Worm (Caenorhabditis elegans) whole organism, mixed stage, embryonic: ENCODE data around the gene rgs-5.

Experiments
- M03D4.4 ChIP-seq: sonication (generic microtip); optimal IDR thresholded peaks from 2 replicates; lab custom pipeline; 2017; ENCODE audit warnings: mild to moderate bottlenecking, missing genetic modification characterization, missing compliant biosample characterization
- bed-3 ChIP-seq: fragments of 200-800 bp; sonication (Bioruptor generic); optimal IDR thresholded peaks from 3 replicates; lab custom pipeline; 2018; ENCODE audit warnings: mild to moderate bottlenecking, missing genetic modification characterization, moderate library complexity, missing compliant biosample characterization
- blmp-1 ChIP-seq: fragments of 150-350 bp; optimal IDR thresholded peaks from 2 replicates; lab custom pipeline; 2014; ENCODE audit warnings: missing biosample characterization, missing genetic modification characterization
- ceh-39 ChIP-seq: fragments of 150-350 bp; optimal IDR thresholded peaks from 2 replicates; lab custom pipeline; 2014; ENCODE audit warnings: missing biosample characterization, missing genetic modification characterization
- ceh-43 ChIP-seq: fragments of 200-800 bp; sonication (Bioruptor generic); optimal IDR thresholded peaks from 2 replicates; lab custom pipeline; 2018; ENCODE audit warnings: mild to moderate bottlenecking, missing genetic modification characterization, moderate library complexity, missing compliant biosample characterization
- ceh-83 ChIP-seq: fragments of 200-800 bp; sonication (Bioruptor generic); optimal IDR thresholded peaks from 2 replicates; lab custom pipeline; 2018; ENCODE audit warnings: mild to moderate bottlenecking, missing genetic modification characterization, missing compliant biosample characterization
- ces-1 ChIP-seq: fragments of 150-350 bp; optimal IDR thresholded peaks from 2 replicates; lab custom pipeline; 2014; ENCODE audit warnings: missing biosample characterization, missing genetic modification reagents, missing genetic modification characterization
- cnd-1 ChIP-seq: fragments of 200-800 bp; sonication (Bioruptor generic); optimal IDR thresholded peaks from 2 replicates; lab custom pipeline; 2018; ENCODE audit warnings: mild to moderate bottlenecking, missing genetic modification characterization, missing compliant biosample characterization
- drap-1 ChIP-seq: fragments of 200-800 bp; sonication (Bioruptor generic); optimal IDR thresholded peaks from 3 replicates; lab custom pipeline; 2018; ENCODE audit warnings: mild to moderate bottlenecking, missing genetic modification characterization, missing compliant biosample characterization
- elt-1 ChIP-seq: sonication (generic microtip); optimal IDR thresholded peaks from 2 replicates; lab custom pipeline; 2017; ENCODE audit warnings: missing genetic modification characterization, mild to moderate bottlenecking, missing compliant biosample characterization, antibody characterized with exemption, moderate library complexity, borderline replicate concordance; ENCODE audit not compliant: insufficient read depth
- elt-3 ChIP-seq: fragments of 150-350 bp; optimal IDR thresholded peaks from 2 replicates; lab custom pipeline; 2014; ENCODE audit warnings: missing biosample characterization, missing genetic modification characterization
- flh-1 ChIP-seq: fragments of 200-800 bp; sonication (Bioruptor generic); optimal IDR thresholded peaks from 2 replicates; lab custom pipeline; 2018; ENCODE audit warnings: mild to moderate bottlenecking, missing genetic modification characterization, moderate library complexity, missing compliant biosample characterization
- ham-2 ChIP-seq: fragments of 200-800 bp; sonication (Bioruptor generic); optimal IDR thresholded peaks from 2 replicates; lab custom pipeline; 2018; ENCODE audit warnings: mild to moderate bottlenecking, missing genetic modification characterization, missing compliant biosample characterization
- hlh-1 ChIP-seq: fragments of 150-350 bp; optimal IDR thresholded peaks from 2 replicates; lab custom pipeline; 2014; ENCODE audit warnings: missing biosample characterization, missing genetic modification reagents, missing genetic modification characterization
- lin-13 ChIP-seq: fragments of 150-350 bp; optimal IDR thresholded peaks from 2 replicates; lab custom pipeline; 2014; ENCODE audit warnings: missing biosample characterization, missing genetic modification characterization
- lsy-2 ChIP-seq: fragments of 150-350 bp; optimal IDR thresholded peaks from 2 replicates; lab custom pipeline; 2014; ENCODE audit warnings: missing biosample characterization, missing genetic modification characterization
- mab-5 ChIP-seq: fragments of 150-350 bp; optimal IDR thresholded peaks from 2 replicates; lab custom pipeline; 2014; ENCODE audit warnings: missing biosample characterization, missing genetic modification characterization
- mep-1 ChIP-seq: fragments of 150-350 bp; optimal IDR thresholded peaks from 2 replicates; lab custom pipeline; 2017; ENCODE audit warnings: missing biosample characterization, missing genetic modification reagents, missing genetic modification characterization, inconsistent platforms
- mls-2 ChIP-seq: sonication (generic microtip); optimal IDR thresholded peaks from 2 replicates; lab custom pipeline; 2016; ENCODE audit warnings: mild to moderate bottlenecking, missing genetic modification characterization, moderate library complexity, missing compliant biosample characterization
- nhr-2 ChIP-seq: fragments of 150-350 bp; optimal IDR thresholded peaks from 2 replicates; lab custom pipeline; 2014; ENCODE audit warnings: missing biosample characterization, missing genetic modification characterization
- nhr-237 ChIP-seq: fragments of 150-350 bp; optimal IDR thresholded peaks from 2 replicates; lab custom pipeline; 2014; ENCODE audit warnings: missing biosample characterization, missing genetic modification characterization
- nhr-28 ChIP-seq: fragments of 150-350 bp; optimal IDR thresholded peaks from 2 replicates; lab custom pipeline; 2014; ENCODE audit warnings: missing biosample characterization, missing genetic modification characterization
- nhr-76 ChIP-seq: sonication (generic microtip); optimal IDR thresholded peaks from 2 replicates; lab custom pipeline; 2017; ENCODE audit warnings: missing biosample characterization, missing genetic modification characterization
- pha-4 ChIP-seq: fragments of 150-350 bp; optimal IDR thresholded peaks from 2 replicates; lab custom pipeline; 2018; ENCODE audit warnings: missing biosample characterization, missing genetic modification reagents, missing genetic modification characterization
- sem-2 ChIP-seq: fragments of 200-800 bp; sonication (Bioruptor generic); optimal IDR thresholded peaks from 2 replicates; lab custom pipeline; 2018; ENCODE audit warnings: mild to moderate bottlenecking, missing genetic modification characterization, missing compliant biosample characterization
- snpc-4 ChIP-seq: fragments of 150-350 bp; optimal IDR thresholded peaks from 2 replicates; lab custom pipeline; 2014; ENCODE audit warnings: missing biosample characterization, missing genetic modification characterization
- sptf-1 ChIP-seq: sonication (generic microtip); optimal IDR thresholded peaks from 2 replicates; lab custom pipeline; 2017; ENCODE audit warnings: mild to moderate bottlenecking, missing genetic modification characterization, moderate library complexity, missing compliant biosample characterization
- unc-120 ChIP-seq: sonication (generic microtip); optimal IDR thresholded peaks from 2 replicates; lab custom pipeline; 2017; ENCODE audit warnings: missing genetic modification characterization, missing compliant biosample characterization; ENCODE audit not compliant: poor library complexity, severe bottlenecking
- unc-62 ChIP-seq: fragments of 150-350 bp; optimal IDR thresholded peaks from 2 replicates; lab custom pipeline; 2014; ENCODE audit warnings: missing biosample characterization, missing genetic modification reagents, missing genetic modification characterization
- zip-8 ChIP-seq: fragments of 150-350 bp; optimal IDR thresholded peaks from 2 replicates; lab custom pipeline; 2014; ENCODE audit warnings: missing biosample characterization, missing genetic modification characterization
- ztf-11 ChIP-seq: fragments of 150-350 bp; optimal IDR thresholded peaks from 2 replicates; lab custom pipeline; 2014; ENCODE audit warnings: missing biosample characterization, missing genetic modification characterization

Gene rgs-5

DNA sequence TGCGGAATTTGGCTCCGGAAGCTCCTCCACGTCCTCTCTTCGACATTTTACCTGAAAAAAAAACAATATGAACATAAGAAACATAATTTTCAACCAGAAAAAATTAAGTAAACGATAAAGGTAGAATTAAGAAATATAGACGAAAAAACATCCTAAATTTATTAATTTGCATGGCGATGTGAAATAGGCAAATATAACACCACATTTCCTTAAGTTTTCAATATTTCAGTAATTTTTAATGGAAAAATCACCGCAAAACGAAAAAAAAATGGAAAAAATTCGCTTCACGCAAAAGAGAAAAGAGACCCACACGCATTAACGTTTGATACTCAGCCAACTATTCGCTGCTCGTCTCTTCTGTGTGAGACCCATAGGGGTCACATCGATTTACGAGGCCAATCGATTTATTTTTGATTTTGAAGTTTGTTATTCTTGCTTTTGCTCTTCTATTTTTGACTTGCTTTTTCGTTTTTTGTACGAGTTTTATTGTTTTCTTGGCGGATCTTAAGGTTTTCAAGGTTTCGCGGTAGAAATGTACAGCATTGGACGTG is 7.8 kb downstream of the rgs-5 start, which contains the start of gene rpl-23:
rpl-23 (minus strand) TSS at position 51 of the 551 bp plus-strand sequence.
- TF ChIP-seq lin-13 (tag; lab: Kevin White, UChicago) (peak; percentile 92), mab-5 (tag; lab: Kevin White, UChicago) (peak; percentile 85), blmp-1 (no peak), cnd-1 (tag; lab: Kevin White, UChicago) (no peak), elt-3 (peak; percentile 12), ces-1 (GFP tag; lab: Kevin White, UChicago) (peak; percentile 90), lsy-2 (tag; lab: Kevin White, UChicago) (peak; percentile 89), nhr-2 (tag; lab: Kevin White, UChicago) (no peak), hlh-1 (tag; lab: Kevin White, UChicago) (peak; percentile 90), pha-4 (tag; lab: Kevin White, UChicago) (peak; percentile 93), zip-8 (tag; lab: Kevin White, UChicago) (no peak), drap-1 (GFP tag; lab: Kevin White, UChicago) (no peak), mep-1 (tag; lab: Kevin White, UChicago) (peak; percentile 98), elt-1 (tag; lab: Kevin White, UChicago) (no peak), unc-120 (tag; lab: Kevin White, UChicago) (peak; percentile 92), ham-2 (no peak), bed-3 (GFP tag; lab: Kevin White, UChicago) (no peak), ztf-11 (tag; lab: Kevin White, UChicago) (peak; percentile 37), nhr-28 (tag; lab: Kevin White, UChicago) (no peak), sem-2 (GFP tag; lab: Kevin White, UChicago) (no peak), mls-2 (tag; lab: Kevin White, UChicago) (peak; percentile 33), unc-62 (GFP tag; lab: Kevin White, UChicago) (peak; percentile 66), nhr-237 (peak; percentile 94), ceh-39 (tag; lab: Kevin White, UChicago) (peak; percentile 97), sptf-1 (tag; lab: Kevin White, UChicago) (peak; percentile 62)

DNA sequence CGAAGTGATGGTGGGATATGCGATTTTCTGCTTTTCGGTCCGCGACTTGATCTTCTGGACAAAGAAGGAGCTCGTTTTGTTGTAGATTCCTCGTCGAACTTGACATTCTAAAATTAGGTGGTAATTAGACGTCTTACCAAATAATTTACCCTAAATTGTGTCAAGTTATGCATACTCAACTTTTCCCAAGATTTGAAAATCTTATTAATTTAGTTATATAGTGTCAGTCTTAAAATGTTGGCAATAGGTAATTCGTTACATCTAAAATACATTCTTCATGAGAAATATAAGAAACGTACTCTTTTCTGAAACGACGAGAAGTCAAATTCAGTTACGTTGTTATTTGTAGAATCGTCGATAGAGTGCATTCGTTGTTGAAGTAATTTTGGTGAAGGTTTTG is 9.2 kb downstream of the rgs-5 start:
- TF ChIP-seq zip-8 (tag; lab: Kevin White, UChicago) (no peak), nhr-28 (tag; lab: Kevin White, UChicago) (no peak), ceh-39 (tag; lab: Kevin White, UChicago) (no peak), mls-2 (tag; lab: Kevin White, UChicago) (no peak), sem-2 (GFP tag; lab: Kevin White, UChicago) (no peak), nhr-76 (tag; lab: Kevin White, UChicago) (no peak), hlh-1 (tag; lab: Kevin White, UChicago) (no peak)

DNA sequence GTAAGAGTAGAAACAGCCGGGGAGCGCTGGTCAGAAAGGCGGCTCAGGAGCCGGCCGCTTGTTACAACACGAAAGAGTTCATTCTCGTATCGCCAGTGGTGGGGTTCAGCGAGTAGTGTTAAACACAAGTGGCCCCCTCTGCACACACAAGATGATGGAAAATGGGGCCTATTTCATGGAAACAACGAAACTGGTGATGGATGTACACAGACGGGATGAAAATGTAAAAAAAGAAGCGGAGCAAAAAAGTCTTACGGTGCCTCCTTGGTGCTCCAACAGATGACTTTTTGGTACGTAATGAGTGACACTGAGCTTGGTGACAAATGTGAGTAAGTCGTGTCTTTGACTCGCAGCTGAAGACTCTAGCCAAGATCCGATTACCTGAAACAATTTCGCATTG is 9.7 kb downstream of the rgs-5 start:
- TF ChIP-seq hlh-1 (tag; lab: Kevin White, UChicago) (peak; percentile 22), mep-1 (tag; lab: Kevin White, UChicago) (no peak), unc-120 (tag; lab: Kevin White, UChicago) (peak; percentile 31)

DNA sequence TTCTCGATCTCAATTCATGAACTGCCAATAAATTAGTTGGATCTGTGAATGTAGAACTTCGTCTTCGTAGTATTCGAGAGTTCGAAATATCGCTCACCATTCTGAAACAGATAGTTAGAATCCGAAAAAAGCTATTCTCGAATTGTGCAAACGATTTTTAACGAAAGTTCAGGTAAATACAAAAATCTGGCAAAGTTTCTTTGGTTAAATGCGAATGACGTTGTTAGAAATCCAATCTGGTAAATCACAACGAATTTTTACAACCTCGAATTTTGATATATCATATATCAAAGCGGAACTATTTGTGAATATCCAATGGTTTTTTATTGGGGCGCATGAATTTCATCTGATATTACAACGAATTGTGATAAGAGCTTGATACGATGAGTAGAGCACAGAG is 10.9 kb downstream of the rgs-5 start, which contains the start of gene hpo-28:
hpo-28 (minus strand) TSS at position 101 of the 400 bp plus-strand sequence.
- no peak for TF ChIP-seq ceh-83
- no peak for TF ChIP-seq drap-1 (GFP tag; lab: Kevin White, UChicago)
- TF ChIP-seq lin-13 (tag; lab: Kevin White, UChicago), result no peak
- peak; percentile 9 for TF ChIP-seq hlh-1 (tag; lab: Kevin White, UChicago)
- no peak for TF ChIP-seq ceh-43

DNA sequence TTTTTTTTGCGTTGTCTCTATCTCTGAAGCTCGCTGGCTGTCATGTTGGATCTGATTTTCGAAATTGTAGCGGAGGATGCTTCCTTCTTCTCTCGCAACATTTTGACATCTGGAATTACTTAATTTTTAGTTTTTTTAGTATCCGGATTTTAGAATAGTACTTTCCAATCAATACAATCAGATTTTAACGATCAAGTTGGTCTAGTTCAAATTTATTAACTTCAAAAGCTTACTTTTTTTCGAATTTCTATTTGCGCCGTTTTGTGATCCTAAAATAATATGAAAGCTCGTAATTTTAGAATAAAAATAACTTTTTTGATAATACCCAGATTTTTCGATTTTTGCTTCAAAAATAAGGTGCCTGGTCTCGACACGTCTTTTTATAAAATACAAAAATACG is 11.7 kb downstream of the rgs-5 start, which contains the start of gene B0336.12:
B0336.12 (minus strand) TSS at position 101 of the 400 bp plus-strand sequence.
- TF ChIP-seq snpc-4 (tag; lab: Kevin White, UChicago), result no peak
- no peak for TF ChIP-seq M03D4.4 (tag; lab: Kevin White, UChicago)
- no peak for TF ChIP-seq bed-3 (GFP tag; lab: Kevin White, UChicago)
- TF ChIP-seq nhr-237, result no peak
- no peak for TF ChIP-seq sptf-1 (tag; lab: Kevin White, UChicago)
- TF ChIP-seq pha-4 (tag; lab: Kevin White, UChicago), result no peak
- TF ChIP-seq ces-1 (GFP tag; lab: Kevin White, UChicago), result no peak
- TF ChIP-seq drap-1 (GFP tag; lab: Kevin White, UChicago), result no peak
- TF ChIP-seq lsy-2 (tag; lab: Kevin White, UChicago), result no peak
- TF ChIP-seq flh-1, result no peak
- no peak for TF ChIP-seq ceh-83
- no peak for TF ChIP-seq blmp-1
- TF ChIP-seq nhr-76 (tag; lab: Kevin White, UChicago), result no peak
- no peak for TF ChIP-seq lin-13 (tag; lab: Kevin White, UChicago)
